Worm (Caenorhabditis elegans): ENCODE data around the gene xbx-3.
"Not testable (repeated sequence)": the region's sequence is repeated elsewhere in the genome, so short reads cannot be mapped to it uniquely, and the experiment has no call there.

The xbx-3 gene

ce11 chrIII:10050321-10050720 lies 14.6 kb downstream of the xbx-3 start, which contains the start of gene T16G12.3:
T16G12.3 (plus strand) TSS chrIII:10050621.
- not testable (repeated sequence) for TF ChIP-seq Y48G9A.11 (GFP tag; IDR thresholded peaks at IDR 0.05); zip-2 (tag; optimal IDR thresholded peaks at IDR 0.05); nhr-10 (tag; optimal IDR thresholded peaks at IDR 0.05)

DNA sequence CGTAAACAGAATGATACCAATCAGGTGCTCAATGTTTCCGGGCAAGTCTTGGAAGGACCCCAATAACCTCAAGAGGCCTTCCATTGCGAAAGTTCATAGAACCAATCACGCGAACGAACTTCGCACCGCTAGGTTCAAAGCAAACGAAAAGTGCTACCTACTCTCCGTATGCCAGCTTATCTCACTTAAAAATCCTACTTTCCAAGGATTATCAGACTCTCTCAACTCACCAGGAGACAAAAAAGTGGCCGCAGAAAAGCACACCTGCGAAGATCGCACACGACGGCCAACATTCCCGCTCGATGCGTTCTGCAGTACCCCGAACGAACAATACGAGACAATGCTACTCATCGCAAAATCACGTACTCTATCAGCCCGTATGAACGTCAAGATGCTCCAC lies 17.6 kb downstream of the xbx-3 start, which contains the start of gene T16G12.12:
TSS of gene T16G12.12 (plus strand) at position 301 of the 400 bp plus-strand sequence.
- not testable (repeated sequence) for TF ChIP-seq D1046.2 (GFP tag; IDR thresholded peaks at IDR 0.05); cey-2 (tag; optimal IDR thresholded peaks at IDR 0.05; ENCODE audit: borderline replicate concordance, insufficient read depth); aha-1 (tag)

DNA sequence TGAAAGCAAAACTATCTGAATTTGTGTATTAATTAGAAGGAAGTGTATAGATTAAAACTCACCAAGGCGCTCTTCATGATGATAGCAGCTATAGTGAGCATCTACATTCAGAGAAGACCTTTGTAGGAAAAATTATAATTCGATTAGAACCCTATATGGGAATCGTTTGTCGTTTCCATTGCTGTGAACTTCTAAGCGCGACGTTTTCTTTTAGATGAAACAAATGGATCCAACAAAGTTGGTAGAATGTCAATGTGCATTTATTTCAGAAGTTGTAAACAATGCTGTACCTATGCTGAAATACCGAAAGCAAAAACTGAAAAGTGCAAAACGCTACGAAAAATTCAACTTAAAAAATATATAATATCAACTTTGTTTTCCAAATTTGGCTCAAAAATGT lies 20.3 kb downstream of the xbx-3 start, which contains the start of gene T16G12.10:
TSS of gene T16G12.10 (minus strand) at position 101 of the 400 bp plus-strand sequence.
- TF ChIP-seq hlh-11 (tag; optimal IDR thresholded peaks at IDR 0.05) (no peak), mes-2 (tag; optimal IDR thresholded peaks at IDR 0.05; ENCODE audit: poor library complexity, severe bottlenecking) (no peak), nhr-48 (tag; optimal IDR thresholded peaks at IDR 0.05) (no peak), lin-38 (GFP tag; IDR thresholded peaks at IDR 0.05) (no peak), ceh-32 (tag; optimal IDR thresholded peaks at IDR 0.05; ENCODE audit: poor library complexity) (no peak), gei-8 (GFP tag; optimal IDR thresholded peaks at IDR 0.05) (no peak), nhr-10 (tag; optimal IDR thresholded peaks at IDR 0.05) (no peak), egl-27 (tag; optimal IDR thresholded peaks at IDR 0.05) (no peak), snpc-1.2 (GFP tag; IDR thresholded peaks at IDR 0.05) (no peak), ZK337.2 (GFP tag; IDR thresholded peaks at IDR 0.05) (no peak), vab-7 (GFP tag; IDR thresholded peaks at IDR 0.05) (no peak), dpl-1 (GFP tag; optimal IDR thresholded peaks at IDR 0.05) (no peak), tra-1 (GFP tag; IDR thresholded peaks at IDR 0.05) (no peak), unc-130 (GFP tag; optimal IDR thresholded peaks at IDR 0.05) (no peak), unc-62 (GFP tag; optimal IDR thresholded peaks at IDR 0.05 in 1 of 2) (no peak), unc-62 (tag; optimal IDR thresholded peaks at IDR 0.05) (no peak), dmd-9 (GFP tag; IDR thresholded peaks at IDR 0.05) (no peak), daf-8 (GFP tag; IDR thresholded peaks at IDR 0.05) (no peak), daf-12 (tag; optimal IDR thresholded peaks at IDR 0.05) (no peak), arid-1 (GFP tag; conservative IDR thresholded peaks at IDR 0.05) (no peak), R02D3.7 (tag; optimal IDR thresholded peaks at IDR 0.05) (no peak)

- TF ChIP-seq unc-39 (tag; optimal IDR thresholded peaks at IDR 0.05) = no peak
- no peak for TF ChIP-seq attf-4 (tag; optimal IDR thresholded peaks at IDR 0.05)
- no peak for TF ChIP-seq jun-1 (tag; optimal IDR thresholded peaks at IDR 0.05)
- TF ChIP-seq nhr-42 (GFP tag; IDR thresholded peaks at IDR 0.05) = no peak
- TF ChIP-seq unc-62 (GFP tag; optimal IDR thresholded peaks at IDR 0.05 in 1 of 2) = peak in 1 of 2 experiments; percentile 11
- no peak for TF ChIP-seq unc-62 (tag; optimal IDR thresholded peaks at IDR 0.05)
- TF ChIP-seq nhr-25 (tag; optimal IDR thresholded peaks at IDR 0.05; ENCODE audit: borderline replicate concordance, insufficient read depth) = no peak
- TF ChIP-seq lin-39 (tag; optimal IDR thresholded peaks at IDR 0.05) = no peak
- TF ChIP-seq fos-1 (tag; optimal IDR thresholded peaks at IDR 0.05) = no peak
These were observed 21.8 kb downstream of the xbx-3 start, which contains the start of gene T16G12.4 for ce11 chrIII:10057518-10057917. T16G12.4 (plus strand) TSS chrIII:10057818.

- TF ChIP-seq F37D6.2 (tag; optimal IDR thresholded peaks at IDR 0.05) (no peak), F10B5.3 (tag; optimal IDR thresholded peaks at IDR 0.05) (no peak), aha-1 (tag) (no peak), arid-1 (GFP tag; conservative IDR thresholded peaks at IDR 0.05) (no peak), attf-4 (tag; optimal IDR thresholded peaks at IDR 0.05) (no peak), D1046.2 (GFP tag; IDR thresholded peaks at IDR 0.05) (no peak), nhr-42 (GFP tag; IDR thresholded peaks at IDR 0.05) (no peak), Y5F2A.4 (GFP tag; optimal IDR thresholded peaks at IDR 0.05) (no peak), R02D3.7 (tag; optimal IDR thresholded peaks at IDR 0.05) (no peak), zfp-3 (GFP tag; conservative IDR thresholded peaks at IDR 0.05) (no peak), pqm-1 (tag; optimal IDR thresholded peaks at IDR 0.05) (no peak), nhr-6 (tag; optimal IDR thresholded peaks at IDR 0.05) (no peak), lsy-2 (tag; optimal IDR thresholded peaks at IDR 0.05) (no peak), mep-1 (tag; optimal IDR thresholded peaks at IDR 0.05) (no peak), lim-7 (GFP tag; IDR thresholded peaks at IDR 0.05) (no peak), sdz-12 (GFP tag; optimal IDR thresholded peaks at IDR 0.05) (no peak), dmd-8 (GFP tag; IDR thresholded peaks at IDR 0.05) (no peak)
These were observed 23.3 kb downstream of the xbx-3 start, which contains the start of gene T16G12.8 for ce11 chrIII:10059002-10059401. T16G12.8 (plus strand) TSS chrIII:10059302.

Data from whole organism, L4 larva.